Fruit fly (Drosophila melanogaster) whole organism, wandering third instar larva: ENCODE results near the gene Oseg1.

Experiments used
- Abd-B ChIP-seq: fragments of >200 bp; optimal IDR thresholded peaks from 2 replicates; lab custom pipeline; 2017; ENCODE audit warnings: missing biosample characterization, missing genetic modification characterization
- CG32264 ChIP-seq: fragments of 200-800 bp; sonication (Bioruptor generic); optimal IDR thresholded peaks from 2 replicates; lab custom pipeline; 2016; ENCODE audit warnings: missing biosample characterization, missing genetic modification characterization
- CG9705 ChIP-seq: fragments of 200-800 bp; sonication (Bioruptor generic); optimal IDR thresholded peaks from 2 replicates; lab custom pipeline; 2018; ENCODE audit warnings: missing biosample characterization, mild to moderate bottlenecking, missing genetic modification characterization
- CrebA ChIP-seq: fragments of 200-800 bp; sonication (Bioruptor generic); optimal IDR thresholded peaks from 2 replicates; lab custom pipeline; 2016; ENCODE audit warnings: missing biosample characterization, mild to moderate bottlenecking, missing genetic modification characterization, borderline replicate concordance
- Dfd ChIP-seq: fragments of >200 bp; optimal IDR thresholded peaks from 2 replicates; lab custom pipeline; 2017; ENCODE audit warnings: missing biosample characterization, missing genetic modification characterization
- Dif ChIP-seq: fragments of 200-275, 200-300 bp; sonication (Bioruptor generic); optimal IDR thresholded peaks from 2 replicates; lab custom pipeline; 2018; ENCODE audit warnings: missing biosample characterization, missing genetic modification characterization; ENCODE audit not compliant: partially characterized antibody
- GATAd ChIP-seq: sonication (Bioruptor generic); optimal IDR thresholded peaks from 2 replicates; lab custom pipeline; 2016; ENCODE audit warnings: missing biosample characterization, missing genetic modification characterization
- HLH106 ChIP-seq: fragments of 200-800 bp; optimal IDR thresholded peaks from 3 replicates; lab custom pipeline; 2019; ENCODE audit warnings: missing biosample characterization, mild to moderate bottlenecking, missing genetic modification characterization, moderate library complexity
- Hnf4 ChIP-seq: fragments of 200-800 bp; sonication (Bioruptor generic); optimal IDR thresholded peaks from 2 replicates; lab custom pipeline; 2016; ENCODE audit warnings: missing biosample characterization, mild to moderate bottlenecking, missing genetic modification characterization
- Hr78 ChIP-seq: fragments of >200 bp; optimal IDR thresholded peaks from 2 replicates; lab custom pipeline; 2017; ENCODE audit warnings: missing biosample characterization, missing genetic modification characterization
- Hr83 ChIP-seq: fragments of 200-300 bp; sonication (Bioruptor generic); optimal IDR thresholded peaks from 2 replicates; lab custom pipeline; 2016; ENCODE audit warnings: missing biosample characterization, mild to moderate bottlenecking, missing genetic modification characterization, moderate library complexity; ENCODE audit not compliant: poor library complexity, severe bottlenecking
- Jra ChIP-seq: sonication (Bioruptor generic); optimal IDR thresholded peaks from 2 replicates; lab custom pipeline; 2016; ENCODE audit warnings: missing biosample characterization, missing genetic modification characterization
- Mio ChIP-seq: sonication (Bioruptor generic); optimal IDR thresholded peaks from 2 replicates; lab custom pipeline; 2016; ENCODE audit warnings: missing biosample characterization, missing genetic modification characterization
- Myc ChIP-seq: fragments of >200 bp; optimal IDR thresholded peaks from 2 replicates; lab custom pipeline; 2017
- N ChIP-seq: fragments of >200 bp; optimal IDR thresholded peaks from 2 replicates; lab custom pipeline; 2018; ENCODE audit warnings: missing biosample characterization, missing external identifiers, missing genetic modification characterization
- OdsH ChIP-seq: fragments of 200-800 bp; sonication (Bioruptor generic); optimal IDR thresholded peaks from 2 replicates; lab custom pipeline; 2016; ENCODE audit warnings: missing biosample characterization, mild to moderate bottlenecking, missing genetic modification characterization
- Rel ChIP-seq, 2 experiments: fragments of 200-800 bp; sonication (Bioruptor generic) in 1 of 2; optimal IDR thresholded peaks; 2 replicates in 1 of 2; 3 replicates in 1 of 2; lab custom pipeline; 2016 to 2019; ENCODE audit warnings: mild to moderate bottlenecking in 2 of 2, missing biosample characterization in 2 of 2, missing genetic modification characterization in 2 of 2, moderate library complexity in 1 of 2
- Sp1 ChIP-seq: fragments of 200-800 bp; sonication (Bioruptor generic); optimal IDR thresholded peaks from 3 replicates; lab custom pipeline; 2019; ENCODE audit warnings: missing biosample characterization, mild to moderate bottlenecking, missing genetic modification characterization, moderate library complexity
- Vsx2 ChIP-seq: fragments of 200-300, 225-300 bp; sonication (Bioruptor generic); optimal IDR thresholded peaks from 2 replicates; lab custom pipeline; 2018; ENCODE audit warnings: missing biosample characterization, missing genetic modification characterization; ENCODE audit not compliant: partially characterized antibody
- br ChIP-seq: fragments of 200-800 bp; sonication (Bioruptor generic); optimal IDR thresholded peaks from 2 replicates; lab custom pipeline; 2016; ENCODE audit warnings: missing biosample characterization, missing genetic modification characterization
- brk ChIP-seq: fragments of 200-800 bp; sonication (Bioruptor generic); optimal IDR thresholded peaks from 2 replicates; lab custom pipeline; 2016; ENCODE audit warnings: missing biosample characterization, mild to moderate bottlenecking, missing genetic modification characterization
- dl ChIP-seq, 2 experiments: fragments of 175-275, 200-275 bp in 1 of 2; fragments of 200-275 bp in 1 of 2; sonication (Bioruptor generic); optimal IDR thresholded peaks; lab custom pipeline; 2018; ENCODE audit warnings: mild to moderate bottlenecking in 2 of 2, missing biosample characterization in 2 of 2, missing genetic modification characterization in 2 of 2, moderate library complexity in 2 of 2; ENCODE audit not compliant: partially characterized antibody in 2 of 2, insufficient read depth in 1 of 2
- dmrt93B ChIP-seq: fragments of 200-800 bp; sonication (Bioruptor generic); optimal IDR thresholded peaks from 2 replicates; lab custom pipeline; 2018; ENCODE audit warnings: missing biosample characterization, mild to moderate bottlenecking, missing genetic modification characterization
- dsf ChIP-seq: sonication (Bioruptor generic); optimal IDR thresholded peaks from 2 replicates; lab custom pipeline; 2016; ENCODE audit warnings: missing biosample characterization, missing genetic modification characterization, borderline replicate concordance
- ey ChIP-seq: fragments of 200-800 bp; sonication (Bioruptor generic); optimal IDR thresholded peaks from 2 replicates; lab custom pipeline; 2016; ENCODE audit warnings: missing biosample characterization, missing genetic modification characterization
- foxo ChIP-seq, 2 experiments: fragments of 200-800 bp; sonication (Bioruptor generic); optimal IDR thresholded peaks; 2 replicates in 1 of 2; 3 replicates in 1 of 2; lab custom pipeline; 2016 to 2017; ENCODE audit warnings: missing biosample characterization in 2 of 2, missing genetic modification characterization in 2 of 2
- fru ChIP-seq: fragments of 200-800 bp; sonication (Bioruptor generic); optimal IDR thresholded peaks from 3 replicates; lab custom pipeline; 2016; ENCODE audit warnings: missing biosample characterization, mild to moderate bottlenecking, missing genetic modification characterization
- h ChIP-seq: fragments of 200-800 bp; sonication (Bioruptor generic); optimal IDR thresholded peaks from 3 replicates; lab custom pipeline; 2016; ENCODE audit warnings: missing biosample characterization, mild to moderate bottlenecking, missing genetic modification characterization
- jim ChIP-seq: fragments of 175-275, 200-325 bp; sonication (Bioruptor generic); optimal IDR thresholded peaks from 2 replicates; lab custom pipeline; 2016; ENCODE audit warnings: missing biosample characterization, mild to moderate bottlenecking, missing genetic modification characterization
- lola ChIP-seq: fragments of >200 bp; optimal IDR thresholded peaks from 2 replicates; lab custom pipeline; 2017; ENCODE audit warnings: missing biosample characterization, missing genetic modification characterization
- pan ChIP-seq: fragments of >200 bp; optimal IDR thresholded peaks from 2 replicates; lab custom pipeline; 2017
- psq ChIP-seq: fragments of 200-800 bp; sonication (Bioruptor generic); optimal IDR thresholded peaks from 3 replicates; lab custom pipeline; 2017; ENCODE audit warnings: missing biosample characterization, mild to moderate bottlenecking, missing genetic modification characterization, moderate library complexity
- rgr ChIP-seq: fragments of 200-800 bp; sonication (Bioruptor generic); optimal IDR thresholded peaks from 3 replicates; lab custom pipeline; 2016; ENCODE audit warnings: missing biosample characterization, mild to moderate bottlenecking, missing genetic modification characterization
- sage ChIP-seq: fragments of 200-800 bp; sonication (Bioruptor generic); optimal IDR thresholded peaks from 2 replicates; lab custom pipeline; 2016; ENCODE audit warnings: missing biosample characterization, mild to moderate bottlenecking, missing genetic modification characterization
- sv ChIP-seq: fragments of 200-800 bp; sonication (Bioruptor generic); optimal IDR thresholded peaks from 3 replicates; lab custom pipeline; 2016; ENCODE audit warnings: missing biosample characterization, missing genetic modification characterization
- tai ChIP-seq: sonication (Bioruptor generic); optimal IDR thresholded peaks from 2 replicates; lab custom pipeline; 2016; ENCODE audit warnings: missing biosample characterization, missing genetic modification characterization
- usp ChIP-seq: fragments of >200 bp; optimal IDR thresholded peaks from 2 replicates; lab custom pipeline; 2017; ENCODE audit warnings: missing biosample characterization, missing genetic modification characterization
- woc ChIP-seq: sonication (Bioruptor generic); optimal IDR thresholded peaks from 2 replicates; lab custom pipeline; 2016; ENCODE audit warnings: missing biosample characterization, mild to moderate bottlenecking, missing genetic modification characterization

Oseg1 gene

DNA sequence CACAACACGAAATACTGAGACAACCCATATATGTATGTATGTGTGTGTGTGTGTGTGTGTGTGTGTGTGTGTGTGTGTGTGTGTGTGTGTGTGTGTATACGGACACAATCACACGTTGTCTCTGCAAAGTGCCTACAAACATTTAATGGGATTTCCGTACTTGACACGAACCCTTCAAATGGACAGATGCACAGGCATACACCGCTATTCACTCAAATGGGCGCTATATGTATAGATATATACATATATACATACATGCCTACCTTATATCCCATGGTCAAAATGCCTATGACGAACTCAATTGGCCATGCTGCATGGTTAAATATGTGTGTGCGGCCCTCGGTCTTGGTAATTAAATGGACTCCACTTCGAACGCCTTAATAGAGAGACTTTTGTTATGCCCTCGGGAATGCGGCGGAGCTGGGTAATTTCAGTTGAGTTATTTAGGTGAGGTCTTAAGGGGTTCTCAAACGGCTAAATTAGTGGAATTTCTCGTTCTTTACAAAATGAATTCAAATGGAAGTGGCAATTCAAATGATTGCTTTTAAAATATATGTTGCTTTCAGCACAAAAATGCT lies 43.9 kb upstream of the Oseg1 start:
- no peak for TF ChIP-seq ey (GFP tag; lab: Kevin White, UChicago)
- TF ChIP-seq Dfd (GFP tag; lab: Kevin White, UChicago), result peak; percentile 67
- no peak for TF ChIP-seq Sp1 (GFP tag; lab: Kevin White, UChicago)
- no peak for TF ChIP-seq CG32264 (GFP tag; lab: Kevin White, UChicago)
- no peak for TF ChIP-seq woc (GFP tag; lab: Kevin White, UChicago)
- no peak for TF ChIP-seq fru (GFP tag; lab: Kevin White, UChicago)

- TF ChIP-seq h (peak; percentile 95), CG32264 (GFP tag; lab: Kevin White, UChicago) (peak; percentile 71), GATAd (GFP tag; lab: Kevin White, UChicago) (no peak), br (GFP tag; lab: Kevin White, UChicago) (peak; percentile 90), Abd-B (GFP tag; lab: Kevin White, UChicago) (no peak), lola (no peak), Rel (GFP tag; optimal IDR thresholded peaks at IDR 0.05; lab: Kevin White, UChicago) (peak; percentile 86), Rel (tag; optimal IDR thresholded peaks at IDR 0.05; lab: Kevin White, UChicago) (peak; percentile 55), fru (GFP tag; lab: Kevin White, UChicago) (peak; percentile 95), foxo (GFP tag; optimal IDR thresholded peaks at IDR 0.05; lab: Kevin White, UChicago) (peak in 1 of 2 experiments; percentile 96), ey (GFP tag; lab: Kevin White, UChicago) (peak; percentile 90), psq (GFP tag; lab: Kevin White, UChicago) (peak; percentile 91), sage (GFP tag; lab: Kevin White, UChicago) (peak; percentile 84), usp (GFP tag; lab: Kevin White, UChicago) (no peak), Hr78 (GFP tag; lab: Kevin White, UChicago) (no peak), Hr83 (no peak), HLH106 (tag; lab: Kevin White, UChicago) (peak; percentile 95), tai (GFP tag; lab: Kevin White, UChicago) (peak; percentile 80), Myc (lab: Kevin White, UChicago) (no peak), Jra (GFP tag; lab: Kevin White, UChicago) (peak; percentile 36), CrebA (GFP tag; lab: Kevin White, UChicago) (peak; percentile 72), Dif (GFP tag; lab: Kevin White, UChicago) (peak; percentile 35), rgr (GFP tag; lab: Kevin White, UChicago) (peak; percentile 92), dmrt93B (GFP tag; lab: Kevin White, UChicago) (peak; percentile 91), sv (GFP tag; lab: Kevin White, UChicago) (peak; percentile 70), dl (GFP tag; optimal IDR thresholded peaks at IDR 0.05; lab: Kevin White, UChicago; ENCODE audit: insufficient read depth in 1 of 2, partially characterized antibody in 2 of 2) (no peak), dsf (peak; percentile 50), Dfd (GFP tag; lab: Kevin White, UChicago) (peak; percentile 60), Hnf4 (GFP tag; lab: Kevin White, UChicago) (peak; percentile 85), Sp1 (GFP tag; lab: Kevin White, UChicago) (peak; percentile 97), pan (lab: Kevin White, UChicago) (no peak), N (no peak), jim (GFP tag; lab: Kevin White, UChicago) (no peak), brk (peak; percentile 80), Vsx2 (GFP tag; lab: Kevin White, UChicago) (peak; percentile 71), Mio (GFP tag; lab: Kevin White, UChicago) (no peak), woc (GFP tag; lab: Kevin White, UChicago) (peak; percentile 79), CG9705 (peak; percentile 82), OdsH (GFP tag; lab: Kevin White, UChicago) (peak; percentile 95)
Observed at dm6 chr3L:8455015-8455908, 42.6 kb upstream of the Oseg1 start.
